Fruit fly (Drosophila melanogaster): Measurements from ENCODE around the gene ttm2.

The ttm2 gene

dm6 chr3L:257618-258475 lies 17.1 kb upstream of the ttm2 start, which contains the start of the genes DIP2 and wac (continued):
- TF ChIP-seq vri (GFP tag; optimal IDR thresholded peaks at IDR 0.05) (peak; percentile 78), Ets96B (tag; optimal IDR thresholded peaks at IDR 0.05) (no peak), net (GFP tag; optimal IDR thresholded peaks at IDR 0.05) (no peak), CG10631 (GFP tag; optimal IDR thresholded peaks at IDR 0.05) (peak; percentile 72), CG31627 (GFP tag; optimal IDR thresholded peaks at IDR 0.05) (peak; percentile 80), eg (GFP tag; IDR thresholded peaks at IDR 0.05) (no peak)

DNA sequence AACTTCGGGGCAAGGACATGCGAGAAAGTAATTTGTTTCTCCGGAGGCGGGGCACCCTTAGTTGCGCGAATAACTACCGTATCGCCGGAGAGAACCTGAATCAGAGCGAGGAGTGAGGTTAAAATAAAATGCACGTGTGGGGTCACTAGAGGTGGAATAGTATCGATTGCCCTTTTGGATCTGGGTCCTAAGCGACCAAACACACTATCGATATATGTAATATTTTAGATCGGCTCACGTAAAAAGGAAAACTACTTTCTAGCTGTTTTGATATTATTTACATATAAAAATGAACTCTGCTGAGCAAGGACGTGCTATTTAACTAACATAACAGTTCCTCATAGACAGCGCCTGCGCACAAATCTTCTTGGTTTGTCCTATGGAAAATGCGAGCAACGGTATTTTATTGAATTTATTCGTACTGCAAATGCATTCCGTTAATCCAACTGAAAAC lies 12.2 kb upstream of the ttm2 start:
- TF ChIP-seq CG11762 (GFP tag; optimal IDR thresholded peaks at IDR 0.05; ENCODE audit: insufficient read depth), result no peak
- no peak for TF ChIP-seq CG1621 (tag; optimal IDR thresholded peaks at IDR 0.05)
- peak; percentile 15 for TF ChIP-seq dsx (GFP tag; optimal IDR thresholded peaks at IDR 0.05; ENCODE audit: poor library complexity, severe bottlenecking)
- peak; percentile 91 for TF ChIP-seq svp (GFP tag)
- peak; percentile 12 for TF ChIP-seq fkh (GFP tag; optimal IDR thresholded peaks at IDR 0.05)
- TF ChIP-seq vri (GFP tag; optimal IDR thresholded peaks at IDR 0.05), result no peak

DNA sequence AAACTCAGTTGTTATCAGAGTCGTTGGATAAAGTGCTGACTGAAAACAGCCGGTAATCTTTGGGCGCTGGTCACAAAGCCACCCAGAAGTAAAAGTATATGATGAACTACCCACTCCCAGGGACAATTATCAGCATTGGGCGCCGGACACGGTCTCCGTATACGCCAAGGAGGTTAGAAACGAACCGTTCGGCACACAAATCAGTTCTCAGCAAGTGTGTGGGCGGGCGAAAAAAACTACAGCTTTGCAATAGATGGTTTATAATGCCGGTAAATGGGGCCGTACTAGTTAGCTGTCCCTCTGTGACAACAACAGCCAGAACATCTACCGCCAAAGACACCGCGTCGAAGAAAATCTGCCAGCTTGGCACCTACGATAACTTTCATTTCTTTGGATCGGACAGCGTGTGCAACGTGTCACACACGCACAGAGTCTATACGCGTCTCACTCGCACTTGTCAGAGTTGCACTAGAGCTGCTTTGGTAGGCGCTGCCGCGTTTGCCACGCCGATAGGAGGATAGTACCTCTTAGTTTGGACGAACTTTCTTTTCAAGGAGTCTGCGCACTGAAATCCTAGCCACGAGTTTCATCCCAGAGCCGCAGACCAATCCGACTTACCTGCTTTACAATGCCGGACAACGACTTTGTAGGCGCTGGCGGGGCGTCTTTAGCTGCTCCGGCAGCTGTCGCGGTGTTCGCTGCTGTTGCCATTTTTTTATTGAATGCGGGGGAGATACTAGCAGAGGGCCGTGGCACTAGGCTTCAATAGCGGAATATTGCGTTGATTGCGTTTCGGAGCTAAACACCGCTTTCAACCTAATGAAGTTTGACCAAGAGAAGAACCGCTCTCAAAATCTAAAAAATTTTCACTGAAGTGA lies 11.2 kb upstream of the ttm2 start:
- TF ChIP-seq Ets96B (tag; optimal IDR thresholded peaks at IDR 0.05), result no peak
- peak; percentile 35 for TF ChIP-seq Blimp-1 (GFP tag; optimal IDR thresholded peaks at IDR 0.05)
- TF ChIP-seq CG16779 (tag; optimal IDR thresholded peaks at IDR 0.05), result no peak
- TF ChIP-seq CG8319 (GFP tag; optimal IDR thresholded peaks at IDR 0.05), result no peak
- no peak for TF ChIP-seq Sox14 (GFP tag; optimal IDR thresholded peaks at IDR 0.05)

DNA sequence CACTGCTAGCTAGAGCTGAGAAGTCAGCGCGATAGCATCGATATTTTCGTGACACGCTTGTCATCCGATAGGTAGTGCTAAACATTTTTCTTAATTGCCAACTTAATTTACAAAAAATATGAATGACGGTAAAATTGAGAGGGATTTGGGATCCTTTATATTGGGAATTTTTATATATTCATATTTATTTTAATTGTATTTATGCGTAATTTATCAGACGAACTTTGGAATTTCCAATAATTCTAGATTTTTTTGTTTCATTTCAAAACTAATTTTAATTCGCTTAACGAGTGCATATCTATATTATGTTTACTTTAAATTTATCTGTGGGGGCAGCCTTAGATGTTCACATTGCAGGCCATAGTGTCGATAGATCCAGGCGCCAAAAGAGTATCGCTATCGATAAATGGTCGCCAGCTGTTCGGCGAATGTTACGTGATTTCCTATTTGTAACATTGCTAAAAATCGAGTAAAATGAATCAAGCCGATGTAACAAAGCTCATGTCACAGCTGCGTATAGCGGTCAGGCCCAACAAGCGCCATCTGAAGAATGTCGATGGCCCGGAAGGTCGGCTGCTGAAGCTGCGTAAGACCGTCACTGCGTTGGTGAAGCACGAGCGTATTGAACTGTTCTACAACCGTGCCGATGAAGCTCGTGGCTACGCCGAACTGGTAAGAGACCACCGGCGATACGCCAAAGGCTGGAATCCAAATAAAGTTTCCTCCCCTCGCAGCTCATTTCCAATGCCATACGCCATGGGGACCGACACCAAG lies 10.4 kb upstream of the ttm2 start, which contains the start of the genes Tudor-SN and mRpL17:
Gene Tudor-SN, minus strand, starts transcription at position 3 of the 774 bp plus-strand sequence.
Gene mRpL17, plus strand, starts transcription at position 402 of the 774 bp plus-strand sequence.
- TF ChIP-seq CG11294 (GFP tag; IDR thresholded peaks at IDR 0.05), result no peak
- TF ChIP-seq Smox (GFP tag; optimal IDR thresholded peaks at IDR 0.05), result no peak
- TF ChIP-seq Hr38 (GFP tag; optimal IDR thresholded peaks at IDR 0.05), result no peak
- TF ChIP-seq Gug (GFP tag; IDR thresholded peaks at IDR 0.05), result no peak
- TF ChIP-seq CG9139 (GFP tag; optimal IDR thresholded peaks at IDR 0.05), result no peak
- TF ChIP-seq Sox15 (GFP tag; optimal IDR thresholded peaks at IDR 0.05), result no peak
- no peak for TF ChIP-seq Met (GFP tag; optimal IDR thresholded peaks at IDR 0.05)
- TF ChIP-seq CG6854 (GFP tag; optimal IDR thresholded peaks at IDR 0.05), result no peak
- TF ChIP-seq CG11902 (GFP tag; optimal IDR thresholded peaks at IDR 0.05), result peak; percentile 8
- TF ChIP-seq CG8632 (GFP tag; optimal IDR thresholded peaks at IDR 0.05), result peak; percentile 12
- peak; percentile 26 for TF ChIP-seq CG3032 (tag; optimal IDR thresholded peaks at IDR 0.05)
- TF ChIP-seq ss (GFP tag; optimal IDR thresholded peaks at IDR 0.05), result no peak
- TF ChIP-seq dsx (GFP tag; optimal IDR thresholded peaks at IDR 0.05; ENCODE audit: poor library complexity, severe bottlenecking), result no peak
- TF ChIP-seq CG6792 (GFP tag; optimal IDR thresholded peaks at IDR 0.05), result no peak
- TF ChIP-seq CG15336 (GFP tag; IDR thresholded peaks at IDR 0.05), result no peak
- no peak for TF ChIP-seq CG6163 (GFP tag; IDR thresholded peaks at IDR 0.05)
- TF ChIP-seq Hr4 (GFP tag; optimal IDR thresholded peaks at IDR 0.05), result no peak
- peak; percentile 51 for TF ChIP-seq esn (GFP tag; optimal IDR thresholded peaks at IDR 0.05)
- no peak for TF ChIP-seq Ets96B (tag; optimal IDR thresholded peaks at IDR 0.05)
- TF ChIP-seq salr (GFP tag; optimal IDR thresholded peaks at IDR 0.05), result peak in 1 of 2 experiments; percentile 42
- peak; percentile 43 for TF ChIP-seq Hr39 (GFP tag; optimal IDR thresholded peaks at IDR 0.05)
- TF ChIP-seq fd59A (GFP tag; optimal IDR thresholded peaks at IDR 0.05), result no peak
- no peak for TF ChIP-seq eg (GFP tag; IDR thresholded peaks at IDR 0.05)
- TF ChIP-seq spab (GFP tag; optimal IDR thresholded peaks at IDR 0.05), result no peak
- TF ChIP-seq CG10669 (GFP tag; optimal IDR thresholded peaks at IDR 0.05), result no peak
- TF ChIP-seq topi (GFP tag; optimal IDR thresholded peaks at IDR 0.05), result peak; percentile 24
- TF ChIP-seq Sox102F (GFP tag; optimal IDR thresholded peaks at IDR 0.05), result peak; percentile 19
- TF ChIP-seq CG34406 (GFP tag; optimal IDR thresholded peaks at IDR 0.05), result no peak

Data from whole organism, prepupa.